Worm (Caenorhabditis elegans): ENCODE results near the gene tag-196.

Gene tag-196

ce11 chrV:8618738-8619137, 24.0 kb downstream of the tag-196 start, which contains the start of gene grd-5:
grd-5 (plus strand) TSS chrV:8619032.
- TF ChIP-seq him-1 (tag; optimal IDR thresholded peaks at IDR 0.05), result no peak
- TF ChIP-seq dao-5 (tag; optimal IDR thresholded peaks at IDR 0.05), result no peak
- no peak for TF ChIP-seq W03F9.2 (tag; optimal IDR thresholded peaks at IDR 0.05)

ce11 chrV:8621213-8621612, 26.5 kb downstream of the tag-196 start, which contains the start of gene idpc-2:
idpc-2 (minus strand) TSS chrV:8621313.
- TF ChIP-seq W03F9.2 (tag; optimal IDR thresholded peaks at IDR 0.05) (no peak), him-1 (tag; optimal IDR thresholded peaks at IDR 0.05) (no peak), dao-5 (tag; optimal IDR thresholded peaks at IDR 0.05) (no peak)

- TF ChIP-seq him-1 (tag; optimal IDR thresholded peaks at IDR 0.05), result no peak
- no peak for TF ChIP-seq W03F9.2 (tag; optimal IDR thresholded peaks at IDR 0.05)
- TF ChIP-seq dao-5 (tag; optimal IDR thresholded peaks at IDR 0.05), result no peak
Observed at ce11 chrV:8622314-8622713, 27.6 kb downstream of the tag-196 start, which contains the start of gene F41E6.1. F41E6.1 (plus strand) TSS chrV:8622614.

ce11 chrV:8623754-8624153, 29.0 kb downstream of the tag-196 start, which contains the start of gene F41E6.17:
F41E6.17 (plus strand) TSS chrV:8624101.
- TF ChIP-seq dao-5 (tag; optimal IDR thresholded peaks at IDR 0.05) (no peak), W03F9.2 (tag; optimal IDR thresholded peaks at IDR 0.05) (no peak), him-1 (tag; optimal IDR thresholded peaks at IDR 0.05) (no peak)

ce11 chrV:8626406-8626805, 31.7 kb downstream of the tag-196 start:
- no peak for TF ChIP-seq him-1 (tag; optimal IDR thresholded peaks at IDR 0.05)
- no peak for TF ChIP-seq dao-5 (tag; optimal IDR thresholded peaks at IDR 0.05)
- no peak for TF ChIP-seq W03F9.2 (tag; optimal IDR thresholded peaks at IDR 0.05)

ce11 chrV:8627580-8627979, 32.9 kb downstream of the tag-196 start:
- TF ChIP-seq W03F9.2 (tag; optimal IDR thresholded peaks at IDR 0.05), result no peak
- no peak for TF ChIP-seq dao-5 (tag; optimal IDR thresholded peaks at IDR 0.05)
- TF ChIP-seq him-1 (tag; optimal IDR thresholded peaks at IDR 0.05), result no peak

ce11 chrV:8629029-8629428, 34.3 kb downstream of the tag-196 start, which contains the start of gene F41E6.12:
F41E6.12 (minus strand) TSS chrV:8629129.
- TF ChIP-seq W03F9.2 (tag; optimal IDR thresholded peaks at IDR 0.05) (no peak), him-1 (tag; optimal IDR thresholded peaks at IDR 0.05) (no peak)

- TF ChIP-seq dao-5 (tag; optimal IDR thresholded peaks at IDR 0.05) (no peak), W03F9.2 (tag; optimal IDR thresholded peaks at IDR 0.05) (peak; percentile 47)
Observed at ce11 chrV:8631277-8631765, 36.6 kb downstream of the tag-196 start, which contains the start of gene atg-18. atg-18 (minus strand) TSS chrV:8631327.

ce11 chrV:8632788-8633187, 38.1 kb downstream of the tag-196 start:
- TF ChIP-seq dao-5 (tag; optimal IDR thresholded peaks at IDR 0.05) (no peak), W03F9.2 (tag; optimal IDR thresholded peaks at IDR 0.05) (no peak), him-1 (tag; optimal IDR thresholded peaks at IDR 0.05) (no peak)

ce11 chrV:8635575-8635974, 40.9 kb downstream of the tag-196 start, which contains the start of gene oac-29:
oac-29 (minus strand) TSS chrV:8635675.
- TF ChIP-seq W03F9.2 (tag; optimal IDR thresholded peaks at IDR 0.05), result no peak
- TF ChIP-seq dao-5 (tag; optimal IDR thresholded peaks at IDR 0.05), result no peak
- TF ChIP-seq him-1 (tag; optimal IDR thresholded peaks at IDR 0.05), result no peak

- TF ChIP-seq dao-5 (tag; optimal IDR thresholded peaks at IDR 0.05) (no peak), him-1 (tag; optimal IDR thresholded peaks at IDR 0.05) (no peak), W03F9.2 (tag; optimal IDR thresholded peaks at IDR 0.05) (no peak)
Observed at ce11 chrV:8636907-8637306, 42.2 kb downstream of the tag-196 start, which contains the start of gene grl-12. grl-12 (minus strand) TSS chrV:8637007.

ce11 chrV:8637666-8638271, 43.1 kb downstream of the tag-196 start, which contains the start of the genes F28A12.10 and acd-4:
F28A12.10 (minus strand) TSS chrV:8637766.
acd-4 (plus strand) TSS chrV:8638221.
- no peak for TF ChIP-seq him-1 (tag; optimal IDR thresholded peaks at IDR 0.05)
- no peak for TF ChIP-seq W03F9.2 (tag; optimal IDR thresholded peaks at IDR 0.05)
- TF ChIP-seq dao-5 (tag; optimal IDR thresholded peaks at IDR 0.05), result no peak

- TF ChIP-seq him-1 (tag; optimal IDR thresholded peaks at IDR 0.05), result no peak
- TF ChIP-seq dao-5 (tag; optimal IDR thresholded peaks at IDR 0.05), result no peak
Observed at ce11 chrV:8641266-8641665, 46.6 kb downstream of the tag-196 start, which contains the start of gene F28A12.3. F28A12.3 (minus strand) TSS chrV:8641366.

ce11 chrV:8643093-8643492, 48.4 kb downstream of the tag-196 start, which contains the start of gene asp-13:
asp-13 (minus strand) TSS chrV:8643193.
- no peak for TF ChIP-seq W03F9.2 (tag; optimal IDR thresholded peaks at IDR 0.05)
- no peak for TF ChIP-seq him-1 (tag; optimal IDR thresholded peaks at IDR 0.05)
- no peak for TF ChIP-seq dao-5 (tag; optimal IDR thresholded peaks at IDR 0.05)
